Fruit fly (Drosophila melanogaster): Measurements from ENCODE around the gene Hsp70Aa.

DNA sequence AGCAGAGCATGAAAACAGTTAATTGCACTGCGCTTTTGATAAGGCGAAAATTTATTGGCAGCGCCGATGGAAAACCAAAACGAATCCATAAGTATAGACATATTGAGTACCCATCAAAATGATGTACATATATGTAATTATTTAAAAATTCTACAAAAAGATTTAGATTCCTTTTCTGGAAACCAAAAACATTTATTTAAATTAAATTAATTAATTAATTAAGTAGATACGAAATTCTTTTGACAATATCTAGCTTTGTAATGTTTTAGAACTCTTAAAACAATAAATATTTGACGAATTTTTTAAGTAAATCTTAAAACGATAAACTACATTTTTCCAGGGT, 21.0 kb upstream of the Hsp70Aa start:
- TF ChIP-seq HLH106 (tag; optimal IDR thresholded peaks at IDR 0.05) (no peak), lola (GFP tag; optimal IDR thresholded peaks at IDR 0.05) (no peak), dsf (GFP tag; optimal IDR thresholded peaks at IDR 0.05; ENCODE audit: borderline replicate concordance) (no peak)

Data from whole organism, wandering third instar larva.